Fruit fly (Drosophila melanogaster): Measurements from ENCODE around the gene atms.

Gene atms

dm6 chr3R:4775371-4775770 is 25.5 kb downstream of the atms start (continued):
- no peak for TF ChIP-seq Neu2 (GFP tag; optimal IDR thresholded peaks at IDR 0.05; ENCODE audit: borderline replicate concordance)
- TF ChIP-seq CG32767 (GFP tag; IDR thresholded peaks at IDR 0.05), result no peak
- TF ChIP-seq al (GFP tag; IDR thresholded peaks at IDR 0.05), result 0 out of 2 replicates have a peak, but pooled peaks have one; percentile 14
- TF ChIP-seq CG12104 (GFP tag; optimal IDR thresholded peaks at IDR 0.05), result no peak
- peak; percentile 27 for TF ChIP-seq Mes4 (GFP tag; optimal IDR thresholded peaks at IDR 0.05)
- TF ChIP-seq bcd (GFP tag; optimal IDR thresholded peaks at IDR 0.05), result peak; percentile 21
- TF ChIP-seq CG12659 (GFP tag; optimal IDR thresholded peaks at IDR 0.05), result peak; percentile 56
- TF ChIP-seq HmgZ (tag; optimal IDR thresholded peaks at IDR 0.05), result peak; percentile 42
- peak; percentile 62 for TF ChIP-seq nmo (GFP tag; optimal IDR thresholded peaks at IDR 0.05)
- no peak for TF ChIP-seq Six4 (GFP tag; optimal IDR thresholded peaks at IDR 0.05)
- TF ChIP-seq Deaf1 (tag; optimal IDR thresholded peaks at IDR 0.05), result no peak
- TF ChIP-seq Hr51 (GFP tag; optimal IDR thresholded peaks at IDR 0.05), result no peak
- peak; percentile 35 for TF ChIP-seq CG8388 (GFP tag; optimal IDR thresholded peaks at IDR 0.05)
- no peak for TF ChIP-seq CG11696 (GFP tag; IDR thresholded peaks at IDR 0.05)
- TF ChIP-seq CG11723 (GFP tag; optimal IDR thresholded peaks at IDR 0.05), result no peak
- TF ChIP-seq CG15601 (tag; optimal IDR thresholded peaks at IDR 0.05), result no peak
- peak; percentile 43 for TF ChIP-seq E2f2 (GFP tag; IDR thresholded peaks at IDR 0.05)
- TF ChIP-seq CG4820 (GFP tag; optimal IDR thresholded peaks at IDR 0.05), result no peak
- no peak for TF ChIP-seq crc (GFP tag; optimal IDR thresholded peaks at IDR 0.05)
- no peak for TF ChIP-seq CG6654 (GFP tag; optimal IDR thresholded peaks at IDR 0.05)
- TF ChIP-seq odd (GFP tag; optimal IDR thresholded peaks at IDR 0.05), result no peak
- peak; percentile 48 for TF ChIP-seq CG12769 (tag; optimal IDR thresholded peaks at IDR 0.05)
- TF ChIP-seq CG4424 (GFP tag; optimal IDR thresholded peaks at IDR 0.05), result peak; percentile 20
- no peak for TF ChIP-seq lola (GFP tag; optimal IDR thresholded peaks at IDR 0.05)
- TF ChIP-seq CG1602 (GFP tag; optimal IDR thresholded peaks at IDR 0.05), result peak; percentile 14
- TF ChIP-seq oc (tag; optimal IDR thresholded peaks at IDR 0.05), result no peak
- TF ChIP-seq CG11247 (GFP tag; IDR thresholded peaks at IDR 0.05), result 0 out of 2 replicates have a peak, but pooled peaks have one; percentile 22
- no peak for TF ChIP-seq CG10321 (GFP tag; IDR thresholded peaks at IDR 0.05)
- peak; percentile 79 for TF ChIP-seq row (GFP tag; IDR thresholded peaks at IDR 0.05)
- TF ChIP-seq Taf1 (GFP tag; IDR thresholded peaks at IDR 0.05), result no peak
- TF ChIP-seq bbx (GFP tag; IDR thresholded peaks at IDR 0.05; ENCODE audit: partially characterized antibody), result no peak
- TF ChIP-seq Dll (GFP tag; IDR thresholded peaks at IDR 0.05; ENCODE audit: partially characterized antibody), result no peak
- TF ChIP-seq MTF-1 (GFP tag; optimal IDR thresholded peaks at IDR 0.05; ENCODE audit: borderline replicate concordance), result no peak
- no peak for TF ChIP-seq CG16815 (GFP tag; optimal IDR thresholded peaks at IDR 0.05)
- no peak for TF ChIP-seq CG4282 (GFP tag; optimal IDR thresholded peaks at IDR 0.05)
- TF ChIP-seq CG3065 (GFP tag; optimal IDR thresholded peaks at IDR 0.05), result no peak
- TF ChIP-seq Rfx (GFP tag; IDR thresholded peaks at IDR 0.05), result peak; percentile 54
- TF ChIP-seq D (optimal IDR thresholded peaks at IDR 0.05), result no peak
- TF ChIP-seq D (GFP tag; optimal IDR thresholded peaks at IDR 0.05), result no peak
- TF ChIP-seq CG10462 (GFP tag; optimal IDR thresholded peaks at IDR 0.05), result no peak
- TF ChIP-seq repo (GFP tag; optimal IDR thresholded peaks at IDR 0.05), result no peak
- no peak for TF ChIP-seq CG14667 (GFP tag; IDR thresholded peaks at IDR 0.05)
- TF ChIP-seq dimm (GFP tag; IDR thresholded peaks at IDR 0.05), result no peak
- peak; percentile 17 for TF ChIP-seq Dip3 (GFP tag; optimal IDR thresholded peaks at IDR 0.05)
- TF ChIP-seq ap (GFP tag; IDR thresholded peaks at IDR 0.05), result no peak
- no peak for TF ChIP-seq klu (GFP tag; IDR thresholded peaks at IDR 0.05)
- no peak for TF ChIP-seq CG4360 (GFP tag; IDR thresholded peaks at IDR 0.05)
- no peak for TF ChIP-seq CG4730 (GFP tag; IDR thresholded peaks at IDR 0.05)
- TF ChIP-seq Dek (tag; optimal IDR thresholded peaks at IDR 0.05), result peak; percentile 11
- no peak for TF ChIP-seq CG7963 (GFP tag; IDR thresholded peaks at IDR 0.05; ENCODE audit: partially characterized antibody)
- no peak for TF ChIP-seq CG4404 (GFP tag; IDR thresholded peaks at IDR 0.05)
- TF ChIP-seq CG13287 (GFP tag; IDR thresholded peaks at IDR 0.05; ENCODE audit: partially characterized antibody), result no peak
